Worm (Caenorhabditis elegans): Measurements from ENCODE around the gene F12A10.6.

Gene F12A10.6

DNA sequence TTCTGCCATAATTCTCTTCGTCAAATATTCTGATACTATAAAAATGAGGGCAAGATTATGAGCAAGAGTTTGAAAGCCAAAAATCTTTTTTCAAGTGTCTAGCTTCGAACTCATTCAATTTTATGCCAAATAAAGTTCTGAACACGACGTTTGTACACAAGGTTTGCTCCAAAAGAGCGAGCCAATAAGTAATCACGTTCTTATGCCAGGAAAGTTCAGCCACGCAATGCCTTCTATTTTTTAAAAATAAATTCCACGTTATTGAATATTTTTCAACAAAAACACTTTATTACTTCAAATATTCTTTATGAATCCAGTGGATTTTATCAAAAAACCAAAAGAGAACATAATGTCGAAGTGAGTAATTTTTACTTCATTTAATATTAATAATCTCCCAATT is 6.5 kb downstream of the F12A10.6 start, which contains the start of gene nep-5:
Gene nep-5, plus strand, starts transcription at position 301 of the 400 bp plus-strand sequence.
- no peak for TF ChIP-seq rec-8 (tag; optimal IDR thresholded peaks at IDR 0.05)
- no peak for TF ChIP-seq F39B2.1 (GFP tag; IDR thresholded peaks at IDR 0.05)
- no peak for TF ChIP-seq Y56A3A.18 (GFP tag; IDR thresholded peaks at IDR 0.05)
- TF ChIP-seq B0035.1 (tag; optimal IDR thresholded peaks at IDR 0.05): no peak
- TF ChIP-seq egl-18 (GFP tag; IDR thresholded peaks at IDR 0.05): no peak
- no peak for TF ChIP-seq ceh-91 (GFP tag; IDR thresholded peaks at IDR 0.05)
- TF ChIP-seq chd-7 (tag; optimal IDR thresholded peaks at IDR 0.05): no peak
- no peak for TF ChIP-seq ceh-40 (GFP tag; IDR thresholded peaks at IDR 0.05)
- TF ChIP-seq dpff-1 (tag; optimal IDR thresholded peaks at IDR 0.05): no peak
- no peak for TF ChIP-seq attf-6 (GFP tag; IDR thresholded peaks at IDR 0.05)
- TF ChIP-seq F33H1.4 (GFP tag; IDR thresholded peaks at IDR 0.05): no peak
- no peak for TF ChIP-seq ceh-100 (GFP tag; IDR thresholded peaks at IDR 0.05)
- no peak for TF ChIP-seq akir-1 (GFP tag; optimal IDR thresholded peaks at IDR 0.05)
- no peak for TF ChIP-seq madf-6 (GFP tag; IDR thresholded peaks at IDR 0.05)
- no peak for TF ChIP-seq T07F8.4 (tag; optimal IDR thresholded peaks at IDR 0.05)
- no peak for TF ChIP-seq Y95B8A.8 (GFP tag; IDR thresholded peaks at IDR 0.05)
- TF ChIP-seq nfya-2 (GFP tag; IDR thresholded peaks at IDR 0.05): no peak

ce11 chrII:5481982-5482381 is 12.3 kb downstream of the F12A10.6 start, which contains the start of gene cal-8:
TSS of gene cal-8 (minus strand) at chrII:5482041.
- TF ChIP-seq gei-17 (GFP tag; optimal IDR thresholded peaks at IDR 0.05): no peak

ce11 chrII:5478318-5478717 is 16.0 kb downstream of the F12A10.6 start, which contains the start of gene F56D1.1:
TSS of gene F56D1.1 (plus strand) at chrII:5478618.
- TF ChIP-seq zim-3 (tag; optimal IDR thresholded peaks at IDR 0.05): no peak
- no peak for TF ChIP-seq attf-3 (GFP tag; conservative IDR thresholded peaks at IDR 0.05)
- TF ChIP-seq fkh-3 (tag; optimal IDR thresholded peaks at IDR 0.05): no peak
- no peak for TF ChIP-seq nhr-27 (tag; optimal IDR thresholded peaks at IDR 0.05)
- no peak for TF ChIP-seq snpc-1.3 (tag; optimal IDR thresholded peaks at IDR 0.05; ENCODE audit: insufficient read depth)
- TF ChIP-seq Y56A3A.18 (GFP tag; IDR thresholded peaks at IDR 0.05): no peak
- no peak for TF ChIP-seq let-526 (GFP tag; IDR thresholded peaks at IDR 0.05)
- TF ChIP-seq lir-1 (GFP tag; conservative IDR thresholded peaks at IDR 0.05): no peak
- TF ChIP-seq attf-5 (GFP tag; optimal IDR thresholded peaks at IDR 0.05): no peak
- no peak for TF ChIP-seq hlh-12 (tag; optimal IDR thresholded peaks at IDR 0.05)
- no peak for TF ChIP-seq xnd-1 (tag; optimal IDR thresholded peaks at IDR 0.05)
- no peak for TF ChIP-seq F10E7.11 (tag; optimal IDR thresholded peaks at IDR 0.05)
- no peak for TF ChIP-seq snpc-1.1 (tag; optimal IDR thresholded peaks at IDR 0.05; ENCODE audit: insufficient read depth)
- no peak for TF ChIP-seq dpff-1 (tag; optimal IDR thresholded peaks at IDR 0.05)
- TF ChIP-seq F37B4.10 (GFP tag; IDR thresholded peaks at IDR 0.05): no peak
- TF ChIP-seq nhr-179 (tag; optimal IDR thresholded peaks at IDR 0.05): no peak

DNA sequence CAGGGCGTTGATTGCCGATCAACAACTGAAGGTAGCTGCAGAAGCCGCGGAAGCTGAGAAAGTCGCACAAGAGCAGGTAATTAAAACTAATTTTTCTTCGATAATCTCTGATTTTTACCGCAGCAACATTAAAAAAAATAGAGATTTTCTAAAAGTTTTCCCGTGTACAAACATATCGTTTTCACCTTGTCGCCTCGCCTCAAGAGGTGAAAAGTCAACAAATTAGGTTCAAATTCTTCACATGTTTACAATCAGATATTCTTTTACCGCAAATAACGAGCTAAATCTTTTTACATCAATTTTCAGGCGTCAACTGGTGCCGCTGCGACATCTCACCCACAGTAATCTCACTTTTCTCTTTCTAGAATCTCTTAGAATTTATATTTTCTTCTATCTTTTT is 19.4 kb downstream of the F12A10.6 start, which contains the start of gene ilcr-2:
Gene ilcr-2, plus strand, starts transcription at position 301 of the 400 bp plus-strand sequence.
- TF ChIP-seq B0019.2 (GFP tag; conservative IDR thresholded peaks at IDR 0.05): no peak
- TF ChIP-seq lin-40 (tag; optimal IDR thresholded peaks at IDR 0.05): no peak
- TF ChIP-seq him-1 (tag; optimal IDR thresholded peaks at IDR 0.05): no peak
- no peak for TF ChIP-seq fkh-3 (tag; optimal IDR thresholded peaks at IDR 0.05)
- TF ChIP-seq snpc-4 (GFP tag; optimal IDR thresholded peaks at IDR 0.05): no peak
- no peak for TF ChIP-seq snpc-4 (tag; optimal IDR thresholded peaks at IDR 0.05)
- no peak for TF ChIP-seq egl-44 (GFP tag; IDR thresholded peaks at IDR 0.05)
- no peak for TF ChIP-seq athp-1 (tag; optimal IDR thresholded peaks at IDR 0.05)
- no peak for TF ChIP-seq ztf-25 (GFP tag; IDR thresholded peaks at IDR 0.05)
- no peak for TF ChIP-seq attf-6 (GFP tag; IDR thresholded peaks at IDR 0.05)
- TF ChIP-seq aptf-3 (GFP tag; IDR thresholded peaks at IDR 0.05): no peak
- TF ChIP-seq zfh-2 (GFP tag; conservative IDR thresholded peaks at IDR 0.05): no peak
- TF ChIP-seq Y79H2A.3 (GFP tag; conservative IDR thresholded peaks at IDR 0.05): no peak
